Fruit fly (Drosophila melanogaster) whole organism, embryonic: ENCODE results near the gene CG31343.

ENCODE experiments used
- CG10209 ChIP-seq: fragments of 200-800 bp; sonication (Bioruptor generic); optimal IDR thresholded peaks from 3 replicates; lab custom pipeline; 2017; ENCODE audit warnings: missing biosample characterization, mild to moderate bottlenecking, missing genetic modification characterization, missing genetic modification reagents
- CG13775 ChIP-seq: fragments of 200-800 bp; sonication (Bioruptor generic); optimal IDR thresholded peaks from 3 replicates; lab custom pipeline; 2017; ENCODE audit warnings: missing biosample characterization, mild to moderate bottlenecking, missing genetic modification characterization
- CG2120 ChIP-seq: fragments of 200-800 bp; sonication (Bioruptor generic); optimal IDR thresholded peaks from 3 replicates; lab custom pipeline; 2016; ENCODE audit warnings: missing biosample characterization, missing genetic modification characterization
- CG3726 ChIP-seq: fragments of 200-800 bp; sonication (Bioruptor generic); IDR thresholded peaks from 3 replicates; pipeline ENCODE4, ENCODE4 v1.3.6; 2022; ENCODE audit warnings: missing biosample characterization, missing genetic modification characterization
- H2.0 ChIP-seq: fragments of 200-800 bp; sonication (Bioruptor generic); IDR thresholded peaks from 2 replicates; pipeline ENCODE4 v1.3.6; 2022; ENCODE audit warnings: missing biosample characterization, missing genetic modification characterization
- Hand ChIP-seq: fragments of 200-800 bp; sonication (Bioruptor generic); optimal IDR thresholded peaks from 2 replicates; lab custom pipeline; 2017; ENCODE audit warnings: mild to moderate bottlenecking, missing biosample characterization, missing genetic modification reagents, missing genetic modification characterization
- Xbp1 ChIP-seq: fragments of 200-800 bp; sonication (Bioruptor generic); optimal IDR thresholded peaks from 3 replicates; lab custom pipeline; 2016; ENCODE audit warnings: missing biosample characterization, mild to moderate bottlenecking, missing genetic modification characterization
- cg ChIP-seq: fragments of 200-800 bp; sonication (Bioruptor generic); optimal IDR thresholded peaks from 3 replicates; lab custom pipeline; 2019; ENCODE audit warnings: missing biosample characterization, mild to moderate bottlenecking, missing genetic modification characterization, moderate library complexity
- pzg ChIP-seq: fragments of 200-800 bp; sonication (Bioruptor generic); optimal IDR thresholded peaks from 3 replicates; lab custom pipeline; 2018; ENCODE audit warnings: missing biosample characterization, mild to moderate bottlenecking, missing genetic modification characterization, moderate library complexity
- row ChIP-seq: fragments of 200-800 bp; sonication (Bioruptor generic); IDR thresholded peaks from 3 replicates; pipeline ENCODE4 v1.3.6; 2022; ENCODE audit warnings: missing biosample characterization, missing genetic modification characterization

DNA sequence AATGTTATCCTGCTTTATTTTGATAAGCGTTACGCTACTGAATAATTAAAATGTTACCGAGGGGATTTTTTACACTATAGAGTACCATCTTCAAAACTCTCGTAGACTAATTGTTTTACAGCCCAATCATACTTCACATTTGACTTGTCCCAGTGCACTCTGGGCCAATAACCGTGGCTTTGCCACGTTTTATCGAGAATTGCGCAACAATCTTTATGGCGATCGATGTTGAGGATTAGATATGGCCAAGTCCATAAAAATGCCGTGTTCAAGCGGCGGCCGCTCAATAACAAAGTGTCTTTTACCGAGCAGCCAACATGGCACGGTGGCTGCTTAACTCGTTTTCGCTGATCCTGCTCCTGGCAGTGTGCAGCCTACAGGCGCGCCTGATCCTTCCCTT is at the start of gene CG31343:
- TF ChIP-seq Hand (GFP tag; lab: Kevin White, UChicago): no peak
- TF ChIP-seq pzg: no peak
- TF ChIP-seq CG3726 (GFP tag; lab: Robert Waterston, UW): no peak
- no peak for TF ChIP-seq CG13775
- no peak for TF ChIP-seq H2.0 (GFP tag; lab: Robert Waterston, UW)
- TF ChIP-seq cg (GFP tag; lab: Kevin White, UChicago): no peak
- TF ChIP-seq CG2120 (GFP tag; lab: Kevin White, UChicago): no peak
- TF ChIP-seq CG10209 (GFP tag; lab: Kevin White, UChicago): no peak
- no peak for TF ChIP-seq row (GFP tag; lab: Robert Waterston, UW)
- no peak for TF ChIP-seq Xbp1 (GFP tag; lab: Kevin White, UChicago)
